Worm (Caenorhabditis elegans): ENCODE data around the gene his-3.

DNA sequence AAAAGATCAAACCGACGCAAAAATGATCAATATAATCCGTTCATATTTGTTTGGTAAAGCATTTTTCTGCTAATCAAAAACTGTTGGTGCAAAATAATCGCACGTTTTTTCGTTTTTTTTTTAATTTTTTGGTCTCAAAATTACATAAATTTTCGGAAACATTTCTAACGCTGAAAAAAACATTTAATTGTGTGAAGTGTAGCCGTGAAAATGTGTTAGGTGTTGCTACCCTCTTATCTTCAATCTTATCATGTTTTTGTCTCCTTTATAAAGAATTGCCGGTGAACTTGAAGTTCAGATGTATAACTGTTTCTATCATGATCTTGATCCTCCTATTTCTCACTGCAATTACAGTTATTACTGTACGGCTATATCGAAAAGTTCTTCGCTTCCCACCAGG, 28.3 kb downstream of the his-3 start, which contains the start of gene cyp-35D1:
- TF ChIP-seq W03F9.2 (tag; optimal IDR thresholded peaks at IDR 0.05) = no peak
- TF ChIP-seq him-1 (tag; optimal IDR thresholded peaks at IDR 0.05) = no peak
